Worm (Caenorhabditis elegans): ENCODE data around the gene clec-139.

- TF ChIP-seq egl-18 (GFP tag; IDR thresholded peaks at IDR 0.05) (no peak), repo-1 (tag; optimal IDR thresholded peaks at IDR 0.05) (no peak), F49E8.2 (tag; optimal IDR thresholded peaks at IDR 0.05; ENCODE audit: insufficient read depth) (no peak), unc-62 (GFP tag; optimal IDR thresholded peaks at IDR 0.05) (no peak), bed-2 (GFP tag; IDR thresholded peaks at IDR 0.05) (no peak), nfya-1 (tag; optimal IDR thresholded peaks at IDR 0.05; ENCODE audit: borderline replicate concordance, insufficient read depth) (no peak), sdz-38 (tag; optimal IDR thresholded peaks at IDR 0.05) (no peak)
These were observed 34.3 kb upstream of the clec-139 start, which contains the start of gene fut-6 for ce11 chrII:4655834-4656233.

All from whole organism, young adult.